Worm (Caenorhabditis elegans): ENCODE results near the gene best-16.

Gene best-16

ce11 chrIV:7188528-7189422 lies 6.9 kb downstream of the best-16 start, which contains the start of gene srlf-7:
TSS of gene srlf-7 (plus strand) at chrIV:7189287.
- TF ChIP-seq dox-1 (GFP tag; IDR thresholded peaks at IDR 0.05) (peak; percentile 54; the same call in 1 of the 2 replicates), hmg-1.2 (GFP tag; IDR thresholded peaks at IDR 0.05) (peak; percentile 42; the same call in 1 of the 2 replicates), Y79H2A.3 (GFP tag; conservative IDR thresholded peaks at IDR 0.05) (no peak), nhr-80 (tag; optimal IDR thresholded peaks at IDR 0.05) (peak; percentile 96), sdz-38 (tag; optimal IDR thresholded peaks at IDR 0.05) (no peak), tbp1 (GFP tag; optimal IDR thresholded peaks at IDR 0.05) (peak; percentile 53), lin-40 (tag; optimal IDR thresholded peaks at IDR 0.05) (peak; percentile 63), ZK185.1 (tag; optimal IDR thresholded peaks at IDR 0.05; ENCODE audit: poor library complexity, severe bottlenecking) (peak; percentile 7), egl-44 (GFP tag; IDR thresholded peaks at IDR 0.05) (0 out of 2 replicates have a peak, but pooled peaks have one; percentile 22), Y53F4B.3 (GFP tag; IDR thresholded peaks at IDR 0.05) (no peak), lin-54 (GFP tag; optimal IDR thresholded peaks at IDR 0.05) (peak; percentile 11), atf-7 (tag; optimal IDR thresholded peaks at IDR 0.05) (peak; percentile 66), pha-4 (tag; optimal IDR thresholded peaks at IDR 0.05) (peak; percentile 80), attf-5 (GFP tag; optimal IDR thresholded peaks at IDR 0.05) (peak; percentile 51), snpc-4 (GFP tag; optimal IDR thresholded peaks at IDR 0.05) (no peak), snpc-4 (tag; optimal IDR thresholded peaks at IDR 0.05) (peak in 2 of 4 experiments; percentile 4 to 8), lsy-27 (tag; optimal IDR thresholded peaks at IDR 0.05; ENCODE audit: borderline replicate concordance, insufficient read depth) (no peak), F33H1.4 (GFP tag; IDR thresholded peaks at IDR 0.05) (no peak), madf-10 (tag; optimal IDR thresholded peaks at IDR 0.05) (peak; percentile 13), unc-62 (GFP tag; optimal IDR thresholded peaks at IDR 0.05) (peak; percentile 81), let-607 (tag; optimal IDR thresholded peaks at IDR 0.05) (peak; percentile 27 to 65), ets-4 (GFP tag; optimal IDR thresholded peaks at IDR 0.05) (peak; percentile 70), ztf-22 (GFP tag; optimal IDR thresholded peaks at IDR 0.05) (peak; percentile 54), ztf-26 (tag; optimal IDR thresholded peaks at IDR 0.05) (peak; percentile 31), tlf-1 (GFP tag; optimal IDR thresholded peaks at IDR 0.05) (no peak), pbrm-1 (GFP tag; IDR thresholded peaks at IDR 0.05) (no peak)

- TF ChIP-seq egl-44 (GFP tag; IDR thresholded peaks at IDR 0.05) (no peak), lin-54 (GFP tag; optimal IDR thresholded peaks at IDR 0.05) (no peak), ceh-40 (GFP tag; IDR thresholded peaks at IDR 0.05) (no peak), ceh-79 (tag; optimal IDR thresholded peaks at IDR 0.05) (no peak), pha-4 (tag; optimal IDR thresholded peaks at IDR 0.05) (no peak), lsl-1 (GFP tag; optimal IDR thresholded peaks at IDR 0.05) (no peak), xnd-1 (tag; optimal IDR thresholded peaks at IDR 0.05) (no peak)
Measured at ce11 chrIV:7188030-7188429, 7.6 kb downstream of the best-16 start, which contains the start of gene C42D4.13. TSS of gene C42D4.13 (minus strand) at chrIV:7188130.

ce11 chrIV:7186756-7187155 lies 8.9 kb downstream of the best-16 start, which contains the start of gene str-249:
TSS of gene str-249 (minus strand) at chrIV:7186856.
- no peak for TF ChIP-seq Y53F4B.3 (GFP tag; IDR thresholded peaks at IDR 0.05)
- no peak for TF ChIP-seq mxl-1 (tag; optimal IDR thresholded peaks at IDR 0.05)
- TF ChIP-seq nhr-27 (tag; optimal IDR thresholded peaks at IDR 0.05), result no peak
- no peak for TF ChIP-seq F22D6.2 (tag; optimal IDR thresholded peaks at IDR 0.05)
- no peak for TF ChIP-seq lin-35 (GFP tag; optimal IDR thresholded peaks at IDR 0.05)
- no peak for TF ChIP-seq C17E4.6 (GFP tag; IDR thresholded peaks at IDR 0.05)
- TF ChIP-seq hmg-1.2 (GFP tag; IDR thresholded peaks at IDR 0.05), result no peak
- no peak for TF ChIP-seq snpc-1.3 (tag; optimal IDR thresholded peaks at IDR 0.05; ENCODE audit: insufficient read depth)
- no peak for TF ChIP-seq nfya-2 (GFP tag; IDR thresholded peaks at IDR 0.05)

All from whole organism, young adult.